Worm (Caenorhabditis elegans) whole organism, dauer: Measurements from ENCODE around the gene unc-82.
"Not testable (repeated sequence)": the region's sequence is repeated elsewhere in the genome, so short reads cannot be mapped to it uniquely, and the experiment has no call there.

Experiments
- unc-62 ChIP-seq: sonication (generic microtip); optimal IDR thresholded peaks from 2 replicates; lab custom pipeline; 2017; ENCODE audit warnings: missing biosample characterization, missing genetic modification reagents, missing genetic modification characterization

unc-82 gene

DNA sequence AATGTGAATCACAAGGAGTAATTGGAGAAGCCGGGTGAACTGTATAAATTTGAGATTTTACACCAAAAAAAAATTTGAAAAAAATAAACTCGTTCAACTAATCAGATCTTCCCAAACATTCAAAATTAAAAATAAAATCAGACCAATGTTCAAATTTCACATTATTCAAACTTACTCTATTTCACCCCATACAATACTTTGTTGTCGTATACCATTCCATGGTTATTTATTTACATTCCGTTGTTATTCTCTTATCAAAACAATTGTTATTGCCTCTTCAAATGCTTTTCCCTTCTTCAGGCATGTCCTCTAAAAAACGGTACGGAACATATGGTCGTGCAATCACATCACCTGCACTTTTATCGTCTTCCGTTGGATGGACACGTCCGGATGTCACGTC lies at the start of gene unc-82:
Gene unc-82, plus strand, starts transcription at position 301 of the 400 bp plus-strand sequence.
- TF ChIP-seq unc-62 (GFP tag; lab: Kevin White, UChicago) = no peak

DNA sequence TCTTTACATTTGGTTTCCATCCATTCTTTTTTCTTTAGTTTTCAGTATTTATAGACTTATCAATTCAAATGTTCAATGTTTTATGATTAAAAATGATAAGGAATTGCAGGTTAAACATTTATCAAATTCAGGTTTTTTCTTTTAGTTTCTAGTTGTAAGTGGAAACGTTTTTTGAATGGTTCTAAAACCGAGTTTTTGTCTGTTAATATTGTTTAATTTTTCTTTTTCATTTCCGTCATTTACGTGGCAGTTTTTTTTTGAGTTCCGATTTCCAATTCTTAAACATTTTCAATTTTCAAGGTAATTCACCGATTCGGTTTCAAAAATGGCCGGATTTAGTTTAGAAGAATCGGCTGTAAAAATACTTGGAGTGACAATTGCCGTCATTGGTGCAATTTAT lies 49.5 kb upstream of the unc-82 start, which contains the start of gene T12B3.3:
Gene T12B3.3, plus strand, starts transcription at position 301 of the 400 bp plus-strand sequence.
- TF ChIP-seq unc-62 (GFP tag; lab: Kevin White, UChicago) = not testable (repeated sequence)

DNA sequence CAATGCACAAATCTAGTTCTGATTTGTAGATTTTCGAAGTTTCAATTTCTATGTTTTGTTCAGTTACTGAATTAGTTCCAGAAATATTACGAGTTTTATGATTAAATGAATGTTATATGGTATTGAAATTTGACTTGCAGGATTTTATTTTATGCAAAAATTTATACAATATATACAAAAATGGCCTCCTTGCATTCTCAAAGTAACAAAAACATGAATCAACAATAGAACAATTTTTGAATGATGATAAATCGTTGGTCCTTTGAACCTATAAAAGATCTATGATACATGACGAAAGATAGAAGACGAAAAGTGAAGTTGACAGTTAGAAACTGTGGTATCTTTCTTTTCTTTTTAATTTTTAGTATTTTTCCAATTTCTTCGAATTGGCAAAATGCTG lies 47.8 kb upstream of the unc-82 start, which contains the start of gene T12B3.2:
Gene T12B3.2, plus strand, starts transcription at position 301 of the 400 bp plus-strand sequence.
- TF ChIP-seq unc-62 (GFP tag; lab: Kevin White, UChicago) = no peak

DNA sequence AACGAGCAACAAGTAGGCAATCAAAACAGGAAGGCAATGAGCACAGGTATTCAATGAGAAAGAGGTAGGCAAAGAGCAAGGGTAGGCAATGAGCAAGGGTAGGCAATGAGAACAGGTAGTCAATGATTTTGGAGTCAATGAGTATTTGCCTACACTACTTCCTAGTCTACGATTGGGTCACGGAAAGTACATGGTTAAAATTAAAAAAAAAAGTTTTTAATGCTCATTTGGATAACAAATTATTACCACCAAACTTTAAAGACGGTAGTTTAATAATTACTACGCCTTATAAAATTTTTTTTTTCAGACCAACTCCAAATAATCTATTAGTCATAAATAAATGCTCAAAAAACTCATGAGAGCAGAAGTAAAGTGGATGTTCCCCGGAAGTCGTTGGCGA lies 42.5 kb upstream of the unc-82 start, which contains the start of gene ptp-8:
Gene ptp-8, plus strand, starts transcription at position 301 of the 400 bp plus-strand sequence.
- no peak for TF ChIP-seq unc-62 (GFP tag; lab: Kevin White, UChicago)

DNA sequence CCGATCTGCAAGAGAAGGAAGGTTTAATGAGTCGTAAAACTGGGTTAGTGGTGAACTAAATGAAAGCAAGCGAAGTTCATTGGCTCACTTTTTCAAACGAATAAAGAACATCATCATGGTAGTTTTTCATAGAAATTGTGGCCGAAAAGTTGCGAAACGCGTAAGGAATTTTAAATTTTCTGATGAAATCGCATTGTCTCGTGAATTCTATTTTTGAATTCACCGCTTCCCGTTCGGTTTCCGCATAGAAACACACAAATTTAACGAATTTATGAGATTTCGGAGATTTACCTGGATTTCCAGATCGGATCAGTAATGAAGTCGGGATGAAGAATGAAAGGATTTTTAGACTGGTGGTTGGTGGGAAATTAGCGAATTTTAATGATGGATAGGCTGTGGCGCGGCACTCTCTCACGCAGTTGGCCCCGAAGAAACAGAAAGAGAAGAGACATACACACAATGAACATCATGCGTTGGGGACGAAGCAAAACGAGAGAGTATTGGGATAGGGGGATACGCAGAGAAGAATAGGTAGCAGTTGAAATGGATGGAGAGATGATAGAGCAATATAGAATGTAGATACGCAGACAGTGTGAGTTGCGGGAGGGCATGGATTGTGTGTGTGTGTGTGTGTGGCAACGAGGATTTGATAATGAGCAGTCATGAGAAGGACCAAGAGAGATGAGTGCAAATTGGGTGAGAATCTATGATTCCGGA lies 37.3 kb upstream of the unc-82 start:
- no peak for TF ChIP-seq unc-62 (GFP tag; lab: Kevin White, UChicago)

- no peak for TF ChIP-seq unc-62 (GFP tag; lab: Kevin White, UChicago)
Observed at ce11 chrIV:7388843-7389242, 35.5 kb upstream of the unc-82 start, which contains the start of gene mob-3. Gene mob-3 (minus strand): TSS chrIV:7388943.

ce11 chrIV:7389719-7390118 lies 34.6 kb upstream of the unc-82 start:
- no peak for TF ChIP-seq unc-62 (GFP tag; lab: Kevin White, UChicago)

- no peak for TF ChIP-seq unc-62 (GFP tag; lab: Kevin White, UChicago)
Observed at ce11 chrIV:7390126-7390766, 34.1 kb upstream of the unc-82 start.

DNA sequence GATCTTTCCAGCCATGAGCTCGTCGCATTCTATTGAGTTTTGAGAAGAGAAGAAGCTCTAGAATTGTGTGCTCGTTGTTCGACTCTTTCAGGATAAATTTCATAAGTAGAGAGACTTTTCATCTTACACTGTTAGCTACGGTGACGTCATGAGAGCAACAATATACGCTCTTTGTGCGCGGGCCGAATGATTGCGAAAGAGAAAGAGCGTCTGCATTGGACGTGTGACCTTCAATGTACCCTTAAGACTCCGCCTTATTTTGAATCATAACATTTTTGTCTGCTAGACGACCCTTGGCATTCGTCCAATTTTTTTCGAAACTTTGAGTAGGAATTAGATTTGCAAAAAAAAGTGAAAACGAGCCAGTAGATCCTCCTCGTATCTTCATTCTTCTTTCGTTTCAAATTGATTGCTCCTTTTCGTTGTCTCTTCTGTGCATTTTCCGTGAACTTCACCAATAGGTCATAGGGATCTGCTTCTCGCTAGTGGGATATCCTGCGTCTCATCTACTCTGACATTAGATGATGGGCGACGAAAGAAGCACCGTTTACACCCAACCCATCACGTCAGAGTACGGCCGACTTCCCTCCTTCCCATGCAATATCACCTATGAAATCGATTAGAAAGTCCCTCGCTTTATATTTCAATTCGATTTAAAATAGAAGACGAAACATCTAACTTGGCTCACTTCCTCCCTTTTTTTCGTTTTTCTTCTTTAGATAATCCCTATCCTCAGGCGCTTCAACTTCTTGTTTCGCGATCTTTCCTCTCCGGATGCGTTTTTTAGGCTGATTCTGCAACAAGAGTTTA lies 32.6 kb upstream of the unc-82 start:
- no peak for TF ChIP-seq unc-62 (GFP tag; lab: Kevin White, UChicago)

DNA sequence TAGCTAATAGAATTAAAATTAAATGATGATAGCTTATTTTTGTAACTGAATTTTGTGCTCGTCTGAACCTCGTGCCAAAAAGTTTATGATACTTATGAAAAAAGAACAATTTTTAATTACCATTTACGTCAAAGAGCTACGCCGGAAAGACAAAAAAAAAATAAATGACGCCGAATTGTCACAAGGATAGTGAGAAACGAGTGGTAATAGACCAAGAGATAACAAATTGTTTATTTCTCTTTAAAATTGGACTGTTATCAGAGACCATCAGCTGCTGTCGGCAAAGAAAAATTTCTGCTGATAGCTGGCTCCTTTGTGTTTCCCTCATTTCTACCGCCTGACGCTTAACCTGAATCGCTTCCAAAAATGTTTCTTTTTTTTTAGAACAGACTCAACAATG lies 30.6 kb upstream of the unc-82 start, which contains the start of gene pitr-1:
Gene pitr-1, plus strand, starts transcription at position 386 of the 400 bp plus-strand sequence.
- TF ChIP-seq unc-62 (GFP tag; lab: Kevin White, UChicago) = no peak

DNA sequence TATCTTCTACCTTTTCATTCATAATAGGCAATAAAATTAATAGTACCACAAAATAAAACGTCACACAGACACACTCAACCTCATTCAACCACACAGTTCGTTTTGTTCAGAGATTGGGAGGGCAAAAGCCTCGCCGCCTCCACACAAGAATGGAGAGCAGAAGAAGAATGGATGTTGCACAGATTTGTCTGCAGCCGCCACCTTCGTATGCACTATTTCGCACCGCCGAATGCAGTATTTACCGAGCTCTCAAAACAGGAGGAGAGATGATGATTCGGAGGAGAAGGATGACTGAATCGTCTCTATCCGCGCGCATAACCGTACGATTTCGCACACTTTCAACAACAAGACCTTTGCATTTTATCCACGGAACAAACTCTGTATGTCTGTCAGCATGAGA lies 26.8 kb upstream of the unc-82 start:
- TF ChIP-seq unc-62 (GFP tag; lab: Kevin White, UChicago) = no peak

DNA sequence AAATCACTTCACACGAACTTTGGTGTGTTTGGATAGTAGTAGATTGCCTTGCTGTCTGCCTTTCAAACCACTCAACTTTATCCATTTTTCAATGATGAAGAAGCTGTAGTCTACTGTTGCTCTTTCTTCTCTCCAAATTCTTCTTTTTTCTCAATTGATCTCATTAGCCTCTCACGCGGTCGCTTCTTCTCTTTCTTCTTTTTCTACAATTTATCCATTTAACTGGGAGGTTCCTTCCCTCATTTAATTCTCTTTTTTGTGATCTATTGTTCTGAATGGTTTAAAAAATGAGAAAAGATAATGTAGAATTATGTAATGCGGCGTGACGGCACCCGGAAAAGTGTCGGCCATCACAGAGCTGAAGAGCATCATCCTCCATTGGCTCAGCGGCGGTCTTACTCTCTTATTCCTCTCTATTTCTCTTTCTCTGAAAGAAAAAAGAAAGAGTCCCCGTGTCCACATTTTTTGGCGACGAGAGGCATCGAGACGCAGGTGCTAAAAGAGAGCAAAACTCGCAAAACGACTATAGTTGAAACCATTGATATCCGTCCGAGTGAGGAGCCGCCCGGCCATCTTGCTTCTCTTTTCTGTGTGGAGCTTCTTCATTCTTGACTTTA lies 23.7 kb upstream of the unc-82 start:
- no peak for TF ChIP-seq unc-62 (GFP tag; lab: Kevin White, UChicago)

DNA sequence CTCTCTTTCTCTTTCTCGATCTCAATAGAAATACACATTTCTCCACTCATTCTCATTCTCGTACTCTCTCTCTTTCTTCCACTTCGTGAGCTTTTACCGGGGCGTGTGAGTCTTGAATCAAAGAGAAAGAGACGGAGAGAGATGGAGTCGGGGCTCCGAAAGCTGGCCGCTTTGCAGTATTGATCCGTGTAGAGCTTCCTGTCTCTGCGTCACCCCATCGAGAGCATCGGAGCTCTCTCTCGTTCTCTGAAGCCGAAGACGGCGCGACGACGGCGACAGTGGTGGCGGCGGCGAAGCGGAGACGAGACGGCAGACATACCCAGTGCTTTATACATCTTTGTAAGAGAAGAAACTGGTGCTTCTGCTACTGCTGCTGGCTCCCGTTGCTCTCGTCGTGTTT lies 22.2 kb upstream of the unc-82 start:
- peak; percentile 26 for TF ChIP-seq unc-62 (GFP tag; lab: Kevin White, UChicago)

ce11 chrIV:7403422-7403821 lies 20.9 kb upstream of the unc-82 start:
- TF ChIP-seq unc-62 (GFP tag; lab: Kevin White, UChicago) = no peak

- no peak for TF ChIP-seq unc-62 (GFP tag; lab: Kevin White, UChicago)
Observed at ce11 chrIV:7404934-7405632, 19.2 kb upstream of the unc-82 start, which contains the start of the genes C48A7.16 and egl-19. Gene C48A7.16 (plus strand): TSS chrIV:7405477. Gene egl-19 (plus strand): TSS chrIV:7405582.
